Fruit fly (Drosophila melanogaster) whole organism, embryonic: ENCODE results near the gene CG14079.
A peak's percentile ranks its signal among the peaks of the same experiment; 100 is the strongest.

Experiments
- Blimp-1 ChIP-seq: fragments of 200-800 bp; sonication (Bioruptor generic); optimal IDR thresholded peaks from 3 replicates; lab custom pipeline; 2018; ENCODE audit warnings: missing biosample characterization, missing genetic modification characterization, mild to moderate bottlenecking, moderate library complexity, missing genetic modification reagents
- CG10274 ChIP-seq: fragments of 200-800 bp; sonication (Bioruptor generic); optimal IDR thresholded peaks from 3 replicates; lab custom pipeline; 2017; ENCODE audit warnings: missing biosample characterization, mild to moderate bottlenecking, missing genetic modification characterization
- CG10431 ChIP-seq: fragments of 200-800 bp; sonication (Bioruptor generic); optimal IDR thresholded peaks from 3 replicates; lab custom pipeline; 2018; ENCODE audit warnings: missing biosample characterization, mild to moderate bottlenecking, missing genetic modification characterization
- CG10462 ChIP-seq: fragments of 200-800 bp; sonication (Bioruptor generic); optimal IDR thresholded peaks from 2 replicates; lab custom pipeline; 2016; ENCODE audit warnings: missing biosample characterization, missing genetic modification characterization
- CG11504 ChIP-seq: fragments of 200-800 bp; sonication (Bioruptor generic); optimal IDR thresholded peaks from 3 replicates; lab custom pipeline; 2019; ENCODE audit warnings: missing biosample characterization, mild to moderate bottlenecking, missing genetic modification characterization, moderate library complexity
- CG11695 ChIP-seq: fragments of 200-800 bp; sonication (Bioruptor generic); IDR thresholded peaks from 3 replicates; pipeline ENCODE4 v1.3.6; 2022; ENCODE audit warnings: missing biosample characterization, missing genetic modification characterization
- CG12299 ChIP-seq: fragments of 200-800 bp; sonication (Bioruptor generic); optimal IDR thresholded peaks from 2 replicates; lab custom pipeline; 2018; ENCODE audit warnings: missing biosample characterization, mild to moderate bottlenecking, missing genetic modification characterization
- CG1233 ChIP-seq: fragments of 200-800 bp; sonication (Bioruptor generic); optimal IDR thresholded peaks from 4 replicates; lab custom pipeline; 2018; ENCODE audit warnings: missing biosample characterization, mild to moderate bottlenecking, missing genetic modification characterization
- CG12391 ChIP-seq: fragments of 200-800 bp; sonication (Bioruptor generic); optimal IDR thresholded peaks from 3 replicates; lab custom pipeline; 2018; ENCODE audit warnings: missing biosample characterization, mild to moderate bottlenecking, missing genetic modification characterization, moderate library complexity
- CG13123 ChIP-seq: fragments of 200-800 bp; sonication (Bioruptor generic); optimal IDR thresholded peaks from 2 replicates; lab custom pipeline; 2016; ENCODE audit warnings: missing biosample characterization, missing genetic modification characterization
- CG13424 ChIP-seq: fragments of 200-800 bp; sonication (Bioruptor generic); optimal IDR thresholded peaks from 2 replicates; lab custom pipeline; 2019; ENCODE audit warnings: missing biosample characterization, mild to moderate bottlenecking, missing genetic modification characterization, moderate library complexity
- CG14710 ChIP-seq: fragments of 200-800 bp; sonication (Bioruptor generic); optimal IDR thresholded peaks from 3 replicates; lab custom pipeline; 2019; ENCODE audit warnings: missing biosample characterization, mild to moderate bottlenecking, missing genetic modification characterization, moderate library complexity
- CG1529 ChIP-seq: fragments of 200-800 bp; sonication (Bioruptor generic); optimal IDR thresholded peaks from 3 replicates; lab custom pipeline; 2018; ENCODE audit warnings: missing biosample characterization, missing genetic modification characterization
- CG15601 ChIP-seq: fragments of 200-800 bp; sonication (Bioruptor generic); optimal IDR thresholded peaks from 3 replicates; lab custom pipeline; 2019; ENCODE audit warnings: missing biosample characterization, mild to moderate bottlenecking, missing genetic modification characterization, moderate library complexity
- CG17359 ChIP-seq: fragments of 200-800 bp; sonication (Bioruptor generic); optimal IDR thresholded peaks from 3 replicates; lab custom pipeline; 2018; ENCODE audit warnings: missing biosample characterization, mild to moderate bottlenecking, missing genetic modification characterization, moderate library complexity
- CG17829 ChIP-seq: fragments of 200-800 bp; optimal IDR thresholded peaks from 2 replicates; lab custom pipeline; 2019; ENCODE audit warnings: missing biosample characterization, mild to moderate bottlenecking, missing genetic modification characterization, moderate library complexity
- CG18619 ChIP-seq: fragments of 200-800 bp; sonication (Bioruptor generic); optimal IDR thresholded peaks from 3 replicates; lab custom pipeline; 2017; ENCODE audit warnings: missing biosample characterization, mild to moderate bottlenecking, missing genetic modification characterization
- CG2120 ChIP-seq: fragments of 200-800 bp; sonication (Bioruptor generic); optimal IDR thresholded peaks from 3 replicates; lab custom pipeline; 2016; ENCODE audit warnings: missing biosample characterization, missing genetic modification characterization
- CG2129 ChIP-seq: fragments of 200-800 bp; sonication (Bioruptor generic); IDR thresholded peaks from 2 replicates; pipeline ENCODE4 v1.3.6; 2022; ENCODE audit warnings: missing biosample characterization, missing genetic modification characterization; ENCODE audit not compliant: partially characterized antibody
- CG32772 ChIP-seq: fragments of 200-800 bp; sonication (Bioruptor generic); IDR thresholded peaks from 2 replicates; pipeline ENCODE4 v1.3.6; 2022; ENCODE audit warnings: missing biosample characterization, missing genetic modification characterization
- CG3838 ChIP-seq: fragments of 200-800 bp; sonication (Bioruptor generic); optimal IDR thresholded peaks from 3 replicates; lab custom pipeline; 2016; ENCODE audit warnings: missing biosample characterization, missing genetic modification characterization
- CG6254 ChIP-seq: fragments of 200-800 bp; sonication (Bioruptor generic); optimal IDR thresholded peaks from 3 replicates; lab custom pipeline; 2017; ENCODE audit warnings: mild to moderate bottlenecking, missing biosample characterization, missing genetic modification reagents, missing genetic modification characterization
- CG6654 ChIP-seq: fragments of 200-800 bp; sonication (Bioruptor generic); optimal IDR thresholded peaks from 2 replicates; lab custom pipeline; 2017; ENCODE audit warnings: missing biosample characterization, mild to moderate bottlenecking, missing genetic modification characterization
- CG7357 ChIP-seq: fragments of 200-800 bp; sonication (Bioruptor generic); IDR thresholded peaks from 3 replicates; pipeline ENCODE4 v1.3.6; 2022; ENCODE audit warnings: missing biosample characterization, missing genetic modification characterization
- CG9817 ChIP-seq: fragments of 200-800 bp; sonication (Bioruptor generic); optimal IDR thresholded peaks from 2 replicates; lab custom pipeline; 2018; ENCODE audit warnings: missing biosample characterization, mild to moderate bottlenecking, missing genetic modification characterization, moderate library complexity
- Chrac-16 ChIP-seq: fragments of 200-800 bp; sonication (Bioruptor generic); optimal IDR thresholded peaks from 3 replicates; lab custom pipeline; 2016; ENCODE audit warnings: missing biosample characterization, missing genetic modification characterization
- Ets97D ChIP-seq: fragments of 200-800 bp; sonication (Bioruptor generic); optimal IDR thresholded peaks from 3 replicates; lab custom pipeline; 2016; ENCODE audit warnings: missing biosample characterization, missing genetic modification characterization
- Gsc ChIP-seq: fragments of 200-800 bp; sonication (Bioruptor generic); IDR thresholded peaks from 2 replicates; pipeline ENCODE4 v1.3.6; 2022; ENCODE audit warnings: missing biosample characterization, missing genetic modification characterization
- HHEX ChIP-seq: fragments of 200-800 bp; sonication (Bioruptor generic); optimal IDR thresholded peaks from 3 replicates; lab custom pipeline; 2017; ENCODE audit warnings: missing biosample characterization, mild to moderate bottlenecking, missing genetic modification characterization, missing genetic modification reagents
- HLH3B ChIP-seq: fragments of 200-800 bp; sonication (Bioruptor generic); IDR thresholded peaks from 2 replicates; pipeline ENCODE4 v1.3.6; 2022; ENCODE audit warnings: missing biosample characterization, missing genetic modification characterization
- Lim3 ChIP-seq: fragments of 200-800 bp; sonication (Bioruptor generic); IDR thresholded peaks from 2 replicates; pipeline ENCODE4 v1.3.6; 2022; ENCODE audit warnings: missing biosample characterization, missing genetic modification characterization
- MESR4 ChIP-seq: fragments of 200-800 bp; sonication (Bioruptor generic); optimal IDR thresholded peaks from 2 replicates; lab custom pipeline; 2018; ENCODE audit warnings: missing biosample characterization, mild to moderate bottlenecking, missing genetic modification characterization, moderate library complexity
- PHDP ChIP-seq: fragments of 200-800 bp; sonication (Bioruptor generic); optimal IDR thresholded peaks from 3 replicates; lab custom pipeline; 2018; ENCODE audit warnings: missing biosample characterization, mild to moderate bottlenecking, missing genetic modification characterization, moderate library complexity
- Rfx ChIP-seq: fragments of 200-800 bp; sonication (Bioruptor generic); IDR thresholded peaks from 2 replicates; pipeline ENCODE4 v1.3.6; 2022; ENCODE audit warnings: missing biosample characterization, missing genetic modification characterization
- Sox100B ChIP-seq: fragments of 200-800 bp; sonication (Bioruptor generic); optimal IDR thresholded peaks from 3 replicates; lab custom pipeline; 2018; ENCODE audit warnings: missing biosample characterization, mild to moderate bottlenecking, missing genetic modification characterization
- Spps ChIP-seq: fragments of 200-800 bp; sonication (Bioruptor generic); optimal IDR thresholded peaks from 2 replicates; lab custom pipeline; 2018; ENCODE audit warnings: missing biosample characterization, mild to moderate bottlenecking, missing genetic modification characterization
- Stat92E ChIP-seq, 3 experiments: fragments of >200 bp in 2 of 3; fragments of 200-800 bp in 1 of 3; sonication (Bioruptor generic) in 1 of 3; optimal IDR thresholded peaks; 2 replicates each; lab custom pipeline; 2017 to 2019; ENCODE audit warnings: missing biosample characterization in 3 of 3, missing genetic modification characterization in 3 of 3, mild to moderate bottlenecking in 1 of 3, moderate library complexity in 1 of 3
- Xrp1 ChIP-seq: fragments of 200-800 bp; sonication (Bioruptor generic); IDR thresholded peaks from 2 replicates; pipeline ENCODE4 v1.3.6; 2022; ENCODE audit warnings: missing biosample characterization, missing genetic modification characterization
- bcd ChIP-seq: fragments of 200-800 bp; sonication (Bioruptor generic); optimal IDR thresholded peaks from 2 replicates; lab custom pipeline; 2017; ENCODE audit warnings: missing biosample characterization, mild to moderate bottlenecking, missing genetic modification characterization
- bsh ChIP-seq, 2 experiments: fragments of 200-800 bp; sonication (Bioruptor generic); optimal IDR thresholded peaks; 2 replicates each; lab custom pipeline; 2017 to 2018; ENCODE audit warnings: mild to moderate bottlenecking in 2 of 2, missing biosample characterization in 2 of 2, missing genetic modification characterization in 2 of 2, moderate library complexity in 1 of 2
- cad ChIP-seq: fragments of >200 bp; optimal IDR thresholded peaks from 2 replicates; lab custom pipeline; 2017; ENCODE audit warnings: missing biosample characterization, missing genetic modification characterization
- gcm ChIP-seq: fragments of 200-800 bp; sonication (Bioruptor generic); optimal IDR thresholded peaks from 2 replicates; lab custom pipeline; 2019; ENCODE audit warnings: missing biosample characterization, mild to moderate bottlenecking, missing genetic modification characterization, moderate library complexity
- hb ChIP-seq: fragments of 200-800 bp; sonication (Bioruptor generic); IDR thresholded peaks from 3 replicates; pipeline ENCODE4 v1.3.6; 2022; ENCODE audit warnings: missing biosample characterization, missing genetic modification characterization; ENCODE audit not compliant: partially characterized antibody
- ind ChIP-seq: fragments of 200-800 bp; sonication (Bioruptor generic); optimal IDR thresholded peaks from 3 replicates; lab custom pipeline; 2016; ENCODE audit warnings: missing biosample characterization, missing genetic modification characterization
- nerfin-1 ChIP-seq: fragments of 200-800 bp; sonication (Bioruptor generic); optimal IDR thresholded peaks from 3 replicates; lab custom pipeline; 2019; ENCODE audit warnings: missing biosample characterization, mild to moderate bottlenecking, missing genetic modification characterization, moderate library complexity
- nmo ChIP-seq: fragments of 200-800 bp; sonication (Bioruptor generic); optimal IDR thresholded peaks from 2 replicates; lab custom pipeline; 2018; ENCODE audit warnings: missing biosample characterization, mild to moderate bottlenecking, missing genetic modification characterization, moderate library complexity
- phol ChIP-seq: fragments of 200-800 bp; sonication (Bioruptor generic); optimal IDR thresholded peaks from 3 replicates; lab custom pipeline; 2018; ENCODE audit warnings: missing biosample characterization, mild to moderate bottlenecking, missing genetic modification characterization, moderate library complexity
- sens ChIP-seq: fragments of 200-800 bp; sonication (Bioruptor generic); peaks from one replicate; lab custom pipeline; 2016; ENCODE audit warnings: missing biosample characterization, missing genetic modification characterization
- sr ChIP-seq: fragments of 200-800 bp; sonication (Bioruptor generic); IDR thresholded peaks from 3 replicates; pipeline ENCODE4 v1.3.6; 2022; ENCODE audit warnings: missing biosample characterization, missing genetic modification characterization
- zf30C ChIP-seq: fragments of 200-800 bp; sonication (Bioruptor generic); optimal IDR thresholded peaks from 3 replicates; lab custom pipeline; 2018; ENCODE audit warnings: missing biosample characterization, mild to moderate bottlenecking, missing genetic modification characterization

Gene CG14079

DNA sequence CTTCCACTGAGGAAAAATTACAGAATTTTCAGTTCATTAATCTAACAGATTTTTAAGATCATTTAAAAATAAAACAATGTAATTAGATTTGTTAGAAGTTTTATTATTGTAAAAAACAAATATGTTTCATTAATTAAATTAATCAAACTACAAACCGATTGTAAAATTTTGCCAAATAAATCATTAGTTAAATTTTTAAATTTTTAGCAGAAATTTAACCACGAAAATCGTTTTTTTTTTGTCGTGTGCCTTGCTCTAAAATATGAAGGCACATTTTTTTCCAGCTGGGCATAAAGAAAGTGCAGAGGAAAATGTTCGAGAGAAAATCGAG lies 23.9 kb upstream of the CG14079 start (continued):
- TF ChIP-seq Xrp1 (peak; percentile 64; the same call in 1 of the 2 replicates), CG10462 (no peak), CG12299 (tag; lab: Kevin White, UChicago) (peak; percentile 15), CG2129 (GFP tag; lab: Robert Waterston, UW) (no peak), bcd (GFP tag; lab: Kevin White, UChicago) (no peak), Lim3 (GFP tag; lab: Robert Waterston, UW) (no peak), Ets97D (no peak), nmo (GFP tag; lab: Kevin White, UChicago) (peak; percentile 79), zf30C (GFP tag; lab: Kevin White, UChicago) (no peak), CG12391 (tag; lab: Kevin White, UChicago) (peak; percentile 73), CG17359 (tag; lab: Kevin White, UChicago) (peak; percentile 63), CG2120 (GFP tag; lab: Kevin White, UChicago) (no peak), HLH3B (0 out of 2 replicates have a peak, but pooled peaks have one; percentile 30), phol (tag; lab: Kevin White, UChicago) (peak; percentile 74), sens (GFP tag; lab: Kevin White, UChicago) (peak; percentile 46), CG9817 (no peak), CG3838 (GFP tag; lab: Kevin White, UChicago) (no peak), PHDP (tag; lab: Kevin White, UChicago) (peak; percentile 65), Rfx (GFP tag; lab: Robert Waterston, UW) (no peak), Spps (tag; lab: Kevin White, UChicago) (peak; percentile 47), CG10274 (no peak), Gsc (no peak), CG13123 (GFP tag; lab: Kevin White, UChicago) (no peak), HHEX (GFP tag; lab: Kevin White, UChicago) (peak; percentile 5), CG11504 (tag; lab: Kevin White, UChicago) (peak; percentile 75), CG17829 (tag; lab: Kevin White, UChicago) (peak; percentile 54), CG14710 (tag; lab: Kevin White, UChicago) (peak; percentile 62), ind (GFP tag; lab: Kevin White, UChicago) (no peak), CG11695 (GFP tag; lab: Robert Waterston, UW) (0 out of 3 replicates have a peak, but pooled peaks have one; percentile 9), CG13424 (tag; lab: Kevin White, UChicago) (peak; percentile 73), bsh (GFP tag; optimal IDR thresholded peaks at IDR 0.05; lab: Kevin White, UChicago) (peak in 1 of 2 experiments; percentile 79), CG6254 (peak; percentile 47), hb (GFP tag; lab: Robert Waterston, UW) (no peak), CG15601 (tag; lab: Kevin White, UChicago) (peak; percentile 63), CG7357 (GFP tag; lab: Robert Waterston, UW) (0 out of 3 replicates have a peak, but pooled peaks have one; percentile 18), CG6654 (GFP tag; lab: Kevin White, UChicago) (no peak), cad (GFP tag; lab: Kevin White, UChicago) (no peak), CG10431 (peak; percentile 30), CG18619 (GFP tag; lab: Kevin White, UChicago) (peak; percentile 1), sr (no peak), CG1233 (no peak), nerfin-1 (tag; lab: Kevin White, UChicago) (peak; percentile 48), Blimp-1 (GFP tag; lab: Kevin White, UChicago) (peak; percentile 86), Stat92E (GFP tag; optimal IDR thresholded peaks at IDR 0.05; lab: Kevin White, UChicago) (peak in 1 of 3 experiments; percentile 5), Sox100B (GFP tag; lab: Kevin White, UChicago) (peak; percentile 75), Chrac-16 (GFP tag; lab: Kevin White, UChicago) (no peak), CG32772 (GFP tag; lab: Robert Waterston, UW) (0 out of 2 replicates have a peak, but pooled peaks have one; percentile 38), MESR4 (GFP tag; lab: Kevin White, UChicago) (no peak), gcm (peak; percentile 46), CG1529 (GFP tag; lab: Kevin White, UChicago) (peak; percentile 21)
